Worm (Caenorhabditis elegans) whole organism, young adult: ENCODE results near the gene cbp-1.

Source experiments
- B0019.2 ChIP-seq: fragments of 200-800 bp; sonication (Bioruptor generic); conservative IDR thresholded peaks from 2 replicates; pipeline ENCODE4 v1.3.6; 2022; ENCODE audit warnings: missing genetic modification reagents, missing genetic modification characterization, missing compliant biosample characterization
- B0261.1 ChIP-seq: sonication (generic microtip); optimal IDR thresholded peaks from 2 replicates; lab custom pipeline; 2016; ENCODE audit warnings: mild to moderate bottlenecking, missing genetic modification characterization, moderate library complexity, missing compliant biosample characterization
- C17E4.6 ChIP-seq: fragments of 200-800 bp; sonication (Bioruptor generic); IDR thresholded peaks from 2 replicates; pipeline ENCODE4 v1.3.6; 2022; ENCODE audit warnings: missing genetic modification reagents, missing genetic modification characterization, missing compliant biosample characterization
- D2030.7 ChIP-seq: fragments of 200-800 bp; sonication (Bioruptor generic); IDR thresholded peaks from 2 replicates; pipeline ENCODE4 v1.3.6; 2022; ENCODE audit warnings: missing genetic modification reagents, missing genetic modification characterization, missing compliant biosample characterization
- F23B12.7 ChIP-seq: sonication (generic microtip); optimal IDR thresholded peaks from 2 replicates; lab custom pipeline; 2017; ENCODE audit warnings: missing genetic modification characterization, mild to moderate bottlenecking, missing compliant biosample characterization, antibody characterized with exemption, moderate library complexity; ENCODE audit not compliant: insufficient read depth
- F33H1.4 ChIP-seq: fragments of 200-800 bp; sonication (Bioruptor generic); IDR thresholded peaks from 2 replicates; pipeline ENCODE4 v1.3.6; 2022; ENCODE audit warnings: missing genetic modification reagents, missing genetic modification characterization, missing compliant biosample characterization
- F39B2.1 ChIP-seq: fragments of 200-800 bp; sonication (Bioruptor generic); IDR thresholded peaks from 2 replicates; pipeline ENCODE4 v1.3.6; 2022; ENCODE audit warnings: missing genetic modification reagents, missing genetic modification characterization, missing compliant biosample characterization
- F49E8.2 ChIP-seq: sonication (generic microtip); optimal IDR thresholded peaks from 3 replicates; lab custom pipeline; 2017; ENCODE audit warnings: missing genetic modification characterization, mild to moderate bottlenecking, missing compliant biosample characterization, antibody characterized with exemption, moderate library complexity; ENCODE audit not compliant: insufficient read depth
- Y95B8A.8 ChIP-seq: fragments of 200-800 bp; sonication (Bioruptor generic); IDR thresholded peaks from 2 replicates; pipeline ENCODE4 v1.3.6; 2022; ENCODE audit warnings: missing genetic modification reagents, missing genetic modification characterization, missing compliant biosample characterization
- ZK185.1 ChIP-seq: sonication (generic microtip); optimal IDR thresholded peaks from 2 replicates; lab custom pipeline; 2016; ENCODE audit warnings: mild to moderate bottlenecking, missing genetic modification characterization, missing compliant biosample characterization; ENCODE audit not compliant: poor library complexity, severe bottlenecking
- akir-1 ChIP-seq: fragments of 200-800 bp; sonication (Bioruptor generic); optimal IDR thresholded peaks from 2 replicates; lab custom pipeline; 2018; ENCODE audit warnings: mild to moderate bottlenecking, missing genetic modification characterization, moderate library complexity, missing compliant biosample characterization
- ama-1 ChIP-seq, 3 experiments: fragments of 150-350 bp in 1 of 3; sonication (generic microtip) in 2 of 3; optimal IDR thresholded peaks; 2 replicates each; lab custom pipeline; 2014 to 2018; ENCODE audit warnings: missing biosample characterization in 2 of 3, missing genetic modification characterization in 2 of 3, missing genetic modification reagents in 2 of 3
- aptf-2 ChIP-seq: fragments of 200-800 bp; sonication (Bioruptor generic); conservative IDR thresholded peaks from 2 replicates; pipeline ENCODE4 v1.3.6; 2022; ENCODE audit warnings: missing genetic modification reagents, missing genetic modification characterization, missing compliant biosample characterization
- athp-1 ChIP-seq: sonication (generic microtip); optimal IDR thresholded peaks from 2 replicates; lab custom pipeline; 2017; ENCODE audit warnings: mild to moderate bottlenecking, missing genetic modification characterization, missing compliant biosample characterization
- attf-5 ChIP-seq: fragments of 200-800 bp; sonication (Bioruptor generic); optimal IDR thresholded peaks from 2 replicates; lab custom pipeline; 2018; ENCODE audit warnings: mild to moderate bottlenecking, missing genetic modification characterization, missing compliant biosample characterization
- bed-1 ChIP-seq: fragments of 200-800 bp; sonication (Bioruptor generic); IDR thresholded peaks from 2 replicates; pipeline ENCODE4 v1.3.6; 2022; ENCODE audit warnings: missing genetic modification reagents, missing genetic modification characterization, missing compliant biosample characterization
- cebp-1 ChIP-seq, 2 experiments: fragments of 200-800 bp in 1 of 2; sonication (Bioruptor generic) in 1 of 2; sonication (generic microtip) in 1 of 2; IDR thresholded peaks in 1 of 2; optimal IDR thresholded peaks in 1 of 2; 2 replicates each; pipeline versions ENCODE4 v1.3.6 to Lab custom; 2017 to 2022; ENCODE audit warnings: missing compliant biosample characterization in 2 of 2, missing genetic modification characterization in 2 of 2, mild to moderate bottlenecking in 1 of 2, missing genetic modification reagents in 1 of 2, moderate library complexity in 1 of 2
- cebp-2 ChIP-seq: fragments of 200-800 bp; sonication (Bioruptor generic); IDR thresholded peaks from 2 replicates; pipeline ENCODE4 v1.3.6; 2022; ENCODE audit warnings: missing genetic modification characterization, missing compliant biosample characterization
- ceh-58 ChIP-seq: fragments of 200-800 bp; sonication (Bioruptor generic); IDR thresholded peaks from 2 replicates; pipeline ENCODE4 v1.3.6; 2022; ENCODE audit warnings: missing genetic modification characterization, missing compliant biosample characterization
- ceh-91 ChIP-seq: fragments of 200-800 bp; sonication (Bioruptor generic); IDR thresholded peaks from 2 replicates; pipeline ENCODE4 v1.3.6; 2022; ENCODE audit warnings: missing genetic modification reagents, missing genetic modification characterization, missing compliant biosample characterization
- dpff-1 ChIP-seq: sonication (generic microtip); optimal IDR thresholded peaks from 2 replicates; lab custom pipeline; 2017; ENCODE audit warnings: mild to moderate bottlenecking, missing genetic modification characterization, missing compliant biosample characterization
- dpl-1 ChIP-seq: fragments of 150-350 bp; optimal IDR thresholded peaks from 2 replicates; lab custom pipeline; 2014; ENCODE audit warnings: missing biosample characterization, missing genetic modification reagents, missing genetic modification characterization
- ekl-4 ChIP-seq: fragments of 200-800 bp; sonication (Bioruptor generic); IDR thresholded peaks from 2 replicates; pipeline ENCODE4 v1.3.6; 2022; ENCODE audit warnings: missing genetic modification reagents, missing genetic modification characterization, missing compliant biosample characterization
- fkh-3 ChIP-seq: sonication (generic microtip); optimal IDR thresholded peaks from 2 replicates; lab custom pipeline; 2016; ENCODE audit warnings: mild to moderate bottlenecking, missing genetic modification characterization, missing compliant biosample characterization
- gei-17 ChIP-seq: fragments of 200-800 bp; sonication (Bioruptor generic); optimal IDR thresholded peaks from 2 replicates; lab custom pipeline; 2018; ENCODE audit warnings: mild to moderate bottlenecking, missing genetic modification characterization, missing compliant biosample characterization
- hlh-26 ChIP-seq: fragments of 200-800 bp; sonication (Bioruptor generic); conservative IDR thresholded peaks from 2 replicates; pipeline ENCODE4 v1.3.6; 2022; ENCODE audit warnings: missing genetic modification reagents, missing genetic modification characterization, missing compliant biosample characterization
- let-526 ChIP-seq: fragments of 200-800 bp; sonication (Bioruptor generic); IDR thresholded peaks from 2 replicates; pipeline ENCODE4 v1.3.6; 2022; ENCODE audit warnings: missing genetic modification reagents, missing genetic modification characterization, missing compliant biosample characterization
- lin-40 ChIP-seq: sonication (generic microtip); optimal IDR thresholded peaks from 2 replicates; lab custom pipeline; 2016; ENCODE audit warnings: missing genetic modification characterization, mild to moderate bottlenecking, missing compliant biosample characterization, missing genotype, missing genetic modification reagents
- lsl-1 ChIP-seq: fragments of 200-800 bp; sonication (Bioruptor generic); optimal IDR thresholded peaks from 2 replicates; lab custom pipeline; 2018; ENCODE audit warnings: mild to moderate bottlenecking, missing genetic modification characterization, moderate library complexity, missing compliant biosample characterization
- madf-10 ChIP-seq: sonication (generic microtip); optimal IDR thresholded peaks from 2 replicates; lab custom pipeline; 2016; ENCODE audit warnings: mild to moderate bottlenecking, missing genetic modification characterization, missing compliant biosample characterization
- madf-6 ChIP-seq: fragments of 200-800 bp; sonication (Bioruptor generic); IDR thresholded peaks from 2 replicates; pipeline ENCODE4 v1.3.6; 2022; ENCODE audit warnings: missing genetic modification reagents, missing genetic modification characterization, missing compliant biosample characterization
- mel-28 ChIP-seq: sonication (generic microtip); optimal IDR thresholded peaks from 2 replicates; lab custom pipeline; 2016; ENCODE audit warnings: borderline replicate concordance, mild to moderate bottlenecking, missing genetic modification characterization, missing compliant biosample characterization
- mxl-1 ChIP-seq: sonication (generic microtip); optimal IDR thresholded peaks from 2 replicates; lab custom pipeline; 2016; ENCODE audit warnings: missing genetic modification characterization, missing compliant biosample characterization
- nfya-1 ChIP-seq: sonication (generic microtip); optimal IDR thresholded peaks from 2 replicates; lab custom pipeline; 2017; ENCODE audit warnings: antibody characterized with exemption, missing compliant biosample characterization, missing genetic modification characterization, borderline replicate concordance; ENCODE audit not compliant: insufficient read depth
- nfyb-1 ChIP-seq: fragments of 200-800 bp; sonication (Bioruptor generic); IDR thresholded peaks from 2 replicates; pipeline ENCODE4 v1.3.6; 2022; ENCODE audit warnings: missing genetic modification reagents, missing genetic modification characterization, missing compliant biosample characterization
- nhr-27 ChIP-seq: fragments of 200-800 bp; sonication (Bioruptor generic); optimal IDR thresholded peaks from 2 replicates; lab custom pipeline; 2018; ENCODE audit warnings: mild to moderate bottlenecking, missing genetic modification characterization, moderate library complexity, missing compliant biosample characterization
- rcor-1 ChIP-seq: fragments of 200-800 bp; sonication (Bioruptor generic); IDR thresholded peaks from 2 replicates; pipeline ENCODE4 v1.3.6; 2022; ENCODE audit warnings: missing genetic modification reagents, missing genetic modification characterization, missing compliant biosample characterization
- repo-1 ChIP-seq: sonication (generic microtip); optimal IDR thresholded peaks from 2 replicates; lab custom pipeline; 2017; ENCODE audit warnings: mild to moderate bottlenecking, missing genetic modification characterization, missing compliant biosample characterization
- snpc-1.1 ChIP-seq: sonication (generic microtip); optimal IDR thresholded peaks from 2 replicates; lab custom pipeline; 2017; ENCODE audit warnings: missing genetic modification characterization, mild to moderate bottlenecking, missing compliant biosample characterization, antibody characterized with exemption, moderate library complexity, missing genotype, missing genetic modification reagents; ENCODE audit not compliant: insufficient read depth
- snpc-4 ChIP-seq, 5 experiments: fragments of 150-350 bp in 1 of 5; sonication (generic microtip) in 4 of 5; optimal IDR thresholded peaks; 2 replicates each; lab custom pipeline; 2014 to 2018; ENCODE audit warnings: missing genetic modification characterization in 5 of 5, missing biosample characterization in 3 of 5, antibody characterized with exemption in 2 of 5, mild to moderate bottlenecking in 2 of 5, missing compliant biosample characterization in 2 of 5, missing genotype in 2 of 5, moderate library complexity in 2 of 5, missing genetic modification reagents in 1 of 5
- sptf-2 ChIP-seq: fragments of 200-800 bp; sonication (Bioruptor generic); optimal IDR thresholded peaks from 2 replicates; lab custom pipeline; 2018; ENCODE audit warnings: mild to moderate bottlenecking, missing genetic modification characterization, missing compliant biosample characterization
- unc-130 ChIP-seq: sonication (generic microtip); optimal IDR thresholded peaks from 2 replicates; lab custom pipeline; 2016; ENCODE audit warnings: missing genetic modification reagents, missing genetic modification characterization, missing compliant biosample characterization
- xnd-1 ChIP-seq: sonication (generic microtip); optimal IDR thresholded peaks from 2 replicates; lab custom pipeline; 2016; ENCODE audit warnings: missing genotype, missing genetic modification reagents, missing genetic modification characterization, missing compliant biosample characterization
- ztf-18 ChIP-seq: sonication (generic microtip); optimal IDR thresholded peaks from 2 replicates; lab custom pipeline; 2016; ENCODE audit warnings: missing genotype, mild to moderate bottlenecking, missing genetic modification characterization, missing compliant biosample characterization

The cbp-1 gene

ce11 chrIII:9758848-9759247, 7.5 kb upstream of the cbp-1 start, which contains the start of gene rmd-1 (continued):
- TF ChIP-seq D2030.7 (GFP tag; lab: Robert Waterston, UW) (peak; percentile 57; the same call in 1 of the 2 replicates), ztf-18 (tag; lab: Kevin White, UChicago) (peak; percentile 2), fkh-3 (tag; lab: Kevin White, UChicago) (no peak), ekl-4 (peak; percentile 9; the same call in 1 of the 2 replicates), F33H1.4 (GFP tag; lab: Robert Waterston, UW) (peak; percentile 72), unc-130 (GFP tag; lab: Kevin White, UChicago) (peak; percentile 45), dpl-1 (GFP tag; lab: Kevin White, UChicago) (peak; percentile 79), madf-6 (GFP tag; lab: Robert Waterston, UW) (peak; percentile 96), lsl-1 (GFP tag; lab: Kevin White, UChicago) (peak; percentile 54), xnd-1 (peak; percentile 82), rcor-1 (GFP tag; lab: Robert Waterston, UW) (peak; percentile 42; the same call in 1 of the 2 replicates)

DNA sequence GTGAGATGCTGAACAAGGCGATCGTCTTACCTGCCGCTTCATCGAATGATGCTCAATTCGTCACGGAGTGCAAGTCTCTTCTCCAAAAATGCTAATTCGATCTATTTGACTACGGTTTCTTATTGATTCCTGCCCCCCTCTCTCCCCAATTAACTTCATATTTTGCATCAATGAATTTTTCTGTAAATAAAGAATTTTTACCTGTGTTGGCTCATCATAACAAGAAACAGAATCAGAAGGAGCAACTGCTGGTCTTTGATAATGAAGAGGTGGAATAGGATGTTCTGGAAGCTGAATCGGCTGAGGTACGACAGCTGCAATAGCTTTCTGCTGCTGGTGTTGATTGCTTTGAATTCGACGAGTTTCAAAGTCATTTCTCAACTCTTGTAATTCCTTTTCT, 6.1 kb upstream of the cbp-1 start:
- TF ChIP-seq athp-1 (tag; lab: Kevin White, UChicago) (no peak), cebp-2 (GFP tag; lab: Robert Waterston, UW) (0 out of 2 replicates have a peak, but pooled peaks have one; percentile 21), mel-28 (tag; lab: Kevin White, UChicago) (no peak), D2030.7 (GFP tag; lab: Robert Waterston, UW) (no peak), bed-1 (GFP tag; lab: Robert Waterston, UW) (no peak), hlh-26 (GFP tag; lab: Robert Waterston, UW) (no peak), attf-5 (no peak), lin-40 (tag; lab: Kevin White, UChicago) (no peak), ZK185.1 (tag; lab: Kevin White, UChicago) (no peak), ceh-91 (GFP tag; lab: Robert Waterston, UW) (no peak), snpc-4 (GFP tag; optimal IDR thresholded peaks at IDR 0.05; lab: Kevin White, UChicago) (no peak), snpc-4 (tag; optimal IDR thresholded peaks at IDR 0.05; lab: Kevin White, UChicago) (no peak), C17E4.6 (GFP tag; lab: Robert Waterston, UW) (no peak), nfyb-1 (no peak), aptf-2 (GFP tag; lab: Robert Waterston, UW) (no peak), let-526 (GFP tag; lab: Robert Waterston, UW) (no peak), F49E8.2 (tag; lab: Kevin White, UChicago) (no peak), F23B12.7 (tag; lab: Kevin White, UChicago) (no peak), ztf-18 (tag; lab: Kevin White, UChicago) (no peak), B0019.2 (GFP tag; lab: Robert Waterston, UW) (no peak), nhr-27 (no peak), gei-17 (GFP tag; lab: Kevin White, UChicago) (no peak), Y95B8A.8 (GFP tag; lab: Robert Waterston, UW) (peak; percentile 35; the same call in 1 of the 2 replicates), akir-1 (GFP tag; lab: Kevin White, UChicago) (no peak), mxl-1 (tag; lab: Kevin White, UChicago) (no peak), ceh-58 (GFP tag; lab: Robert Waterston, UW) (no peak), madf-10 (tag; lab: Kevin White, UChicago) (no peak), sptf-2 (GFP tag; lab: Kevin White, UChicago) (no peak), cebp-1 (GFP tag; IDR thresholded peaks at IDR 0.05; lab: Robert Waterston, UW) (no peak), cebp-1 (tag; optimal IDR thresholded peaks at IDR 0.05; lab: Kevin White, UChicago) (no peak), nfya-1 (no peak), ekl-4 (no peak), dpff-1 (tag; lab: Kevin White, UChicago) (no peak), ama-1 (optimal IDR thresholded peaks at IDR 0.05; lab: Kevin White, UChicago) (no peak), ama-1 (GFP tag; optimal IDR thresholded peaks at IDR 0.05; lab: Kevin White, UChicago) (no peak), B0261.1 (no peak), F39B2.1 (GFP tag; lab: Robert Waterston, UW) (no peak), snpc-1.1 (tag; lab: Kevin White, UChicago) (no peak), repo-1 (tag; lab: Kevin White, UChicago) (no peak)
